Worm (Caenorhabditis elegans): ENCODE results near the gene algn-1.

algn-1 gene

DNA sequence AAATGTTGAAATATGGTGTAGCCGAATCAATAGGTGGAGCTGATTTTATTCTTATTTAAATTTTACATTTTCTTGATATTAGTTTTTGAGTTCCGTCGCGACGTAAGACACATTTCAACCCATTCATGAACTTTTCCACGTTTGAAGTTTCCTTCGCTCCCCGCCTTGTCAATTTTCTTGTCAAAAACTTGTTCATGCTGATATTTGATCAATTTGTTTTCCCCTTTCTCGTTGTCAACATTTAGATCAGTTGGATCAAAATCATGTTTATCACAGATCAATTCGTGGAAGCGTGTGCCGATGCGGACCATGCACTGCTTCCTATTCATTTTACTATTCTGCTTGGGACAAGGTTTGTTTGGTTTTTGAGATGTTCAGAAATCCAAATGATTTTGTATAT is 23.0 kb downstream of the algn-1 start, which contains the start of gene chtb-2:
TSS of gene chtb-2 (plus strand) at position 301 of the 400 bp plus-strand sequence.
- TF ChIP-seq ceh-82 (tag; optimal IDR thresholded peaks at IDR 0.05) (no peak), fkh-4 (tag; optimal IDR thresholded peaks at IDR 0.05; ENCODE audit: borderline replicate concordance) (no peak), alr-1 (tag; optimal IDR thresholded peaks at IDR 0.05; ENCODE audit: borderline replicate concordance) (no peak), egl-27 (tag; optimal IDR thresholded peaks at IDR 0.05) (no peak), xbp-1 (tag; optimal IDR thresholded peaks at IDR 0.05) (no peak), aly-2 (tag; optimal IDR thresholded peaks at IDR 0.05) (no peak)

DNA sequence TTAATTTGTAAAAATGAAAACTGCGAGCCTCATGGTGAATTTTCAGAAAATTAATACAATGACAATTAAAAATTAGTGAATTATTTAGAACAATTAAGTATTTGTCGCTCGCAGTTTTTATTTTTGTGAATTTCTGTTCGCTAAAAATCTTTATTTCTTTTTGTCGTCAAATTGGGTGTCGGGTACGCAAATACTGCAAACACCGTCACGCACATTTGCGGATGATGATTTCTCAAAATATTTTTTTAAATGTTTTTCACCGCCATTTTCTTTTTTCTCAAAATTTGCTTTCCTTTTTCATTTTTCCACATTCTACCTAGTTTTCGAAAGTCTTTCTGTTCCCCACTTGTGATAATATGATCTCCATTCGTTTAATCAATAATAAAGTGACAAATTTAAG is 29.0 kb downstream of the algn-1 start:
- no peak for TF ChIP-seq ama-1 (optimal IDR thresholded peaks at IDR 0.05)
- TF ChIP-seq lin-13 (GFP tag; optimal IDR thresholded peaks at IDR 0.05), result peak; percentile 16
- TF ChIP-seq lsy-2 (tag; optimal IDR thresholded peaks at IDR 0.05), result peak; percentile 72 to 76
- TF ChIP-seq lin-39 (tag; optimal IDR thresholded peaks at IDR 0.05), result no peak
- TF ChIP-seq isw-1 (GFP tag; IDR thresholded peaks at IDR 0.05), result peak; percentile 36
- TF ChIP-seq nhr-90 (tag; optimal IDR thresholded peaks at IDR 0.05; ENCODE audit: poor library complexity), result peak; percentile 24
- peak in 1 of 2 experiments; percentile 36 for TF ChIP-seq mdl-1 (tag; optimal IDR thresholded peaks at IDR 0.05)
- peak; percentile 13 for TF ChIP-seq lin-15B (tag; optimal IDR thresholded peaks at IDR 0.05)
- TF ChIP-seq mep-1 (tag; optimal IDR thresholded peaks at IDR 0.05), result peak; percentile 36
- TF ChIP-seq fkh-8 (tag; optimal IDR thresholded peaks at IDR 0.05), result peak; percentile 7
- TF ChIP-seq alr-1 (tag; optimal IDR thresholded peaks at IDR 0.05; ENCODE audit: borderline replicate concordance), result no peak
- peak; percentile 49 for TF ChIP-seq xbp-1 (tag; optimal IDR thresholded peaks at IDR 0.05)
- TF ChIP-seq swsn-7 (tag; optimal IDR thresholded peaks at IDR 0.05), result peak; percentile 50
- TF ChIP-seq skn-1 (tag; optimal IDR thresholded peaks at IDR 0.05), result peak; percentile 98
- TF ChIP-seq nhr-20 (tag; optimal IDR thresholded peaks at IDR 0.05), result peak; percentile 62
- peak; percentile 65 for TF ChIP-seq nhr-71 (tag; optimal IDR thresholded peaks at IDR 0.05)
- TF ChIP-seq unc-86 (tag; optimal IDR thresholded peaks at IDR 0.05), result no peak
- TF ChIP-seq snpc-4 (tag; optimal IDR thresholded peaks at IDR 0.05), result peak; percentile 16
- TF ChIP-seq nhr-85 (tag), result peak; percentile 79
- TF ChIP-seq rnt-1 (tag; optimal IDR thresholded peaks at IDR 0.05), result peak; percentile 52
- TF ChIP-seq hpl-2 (GFP tag; optimal IDR thresholded peaks at IDR 0.05), result no peak
- TF ChIP-seq nhr-19 (GFP tag; conservative IDR thresholded peaks at IDR 0.05), result peak; percentile 55
- peak; percentile 66 to 74 (median 72) for TF ChIP-seq dpl-1 (GFP tag; optimal IDR thresholded peaks at IDR 0.05)
- no peak for TF ChIP-seq pax-3 (tag; optimal IDR thresholded peaks at IDR 0.05)
- peak; percentile 54 to 64 for TF ChIP-seq lin-35 (GFP tag; optimal IDR thresholded peaks at IDR 0.05)
- TF ChIP-seq dsc-1 (tag; optimal IDR thresholded peaks at IDR 0.05), result peak; percentile 39
- peak; percentile 5 to 50 (median 33) for TF ChIP-seq ceh-82 (tag; optimal IDR thresholded peaks at IDR 0.05)
- peak; percentile 64 to 77 for TF ChIP-seq efl-1 (optimal IDR thresholded peaks at IDR 0.05)
- TF ChIP-seq efl-1 (GFP tag; optimal IDR thresholded peaks at IDR 0.05 in 1 of 2), result peak; percentile 72 to 96
- no peak for TF ChIP-seq ces-1 (GFP tag; optimal IDR thresholded peaks at IDR 0.05)
- no peak for TF ChIP-seq nhr-47 (tag; optimal IDR thresholded peaks at IDR 0.05)
- TF ChIP-seq unc-30 (tag; optimal IDR thresholded peaks at IDR 0.05), result no peak
- TF ChIP-seq C16A3.4 (tag; optimal IDR thresholded peaks at IDR 0.05), result peak; percentile 49
- TF ChIP-seq F16B12.6 (tag; optimal IDR thresholded peaks at IDR 0.05), result peak; percentile 95
- no peak for TF ChIP-seq aha-1 (tag; optimal IDR thresholded peaks at IDR 0.05)
- peak; percentile 28 for TF ChIP-seq fos-1 (tag; optimal IDR thresholded peaks at IDR 0.05)
- TF ChIP-seq pqm-1 (tag; optimal IDR thresholded peaks at IDR 0.05), result no peak
- peak; percentile 43 for TF ChIP-seq blmp-1 (tag; optimal IDR thresholded peaks at IDR 0.05)

- TF ChIP-seq mdl-1 (tag; optimal IDR thresholded peaks at IDR 0.05) (no peak), sox-4 (tag; optimal IDR thresholded peaks at IDR 0.05) (no peak), ces-1 (GFP tag; optimal IDR thresholded peaks at IDR 0.05) (no peak)
Measured at ce11 chrIII:6489493-6489892, 29.6 kb downstream of the algn-1 start, which contains the start of gene rpt-3. Gene rpt-3, plus strand, starts transcription at chrIII:6489793.

Data from whole organism, L1 larva.